Worm (Caenorhabditis elegans) whole organism, young adult: ENCODE results near the gene mdmh-35.

Experiments used
- atf-7 ChIP-seq: sonication (generic microtip); optimal IDR thresholded peaks from 2 replicates; lab custom pipeline; 2017; ENCODE audit warnings: mild to moderate bottlenecking, missing genetic modification characterization, missing compliant biosample characterization
- hsf-1 ChIP-seq: fragments of 200-800 bp; sonication (Bioruptor generic); IDR thresholded peaks from 2 replicates; pipeline ENCODE4 v1.3.6; 2022; ENCODE audit warnings: missing genetic modification reagents, missing genetic modification characterization, missing compliant biosample characterization

DNA sequence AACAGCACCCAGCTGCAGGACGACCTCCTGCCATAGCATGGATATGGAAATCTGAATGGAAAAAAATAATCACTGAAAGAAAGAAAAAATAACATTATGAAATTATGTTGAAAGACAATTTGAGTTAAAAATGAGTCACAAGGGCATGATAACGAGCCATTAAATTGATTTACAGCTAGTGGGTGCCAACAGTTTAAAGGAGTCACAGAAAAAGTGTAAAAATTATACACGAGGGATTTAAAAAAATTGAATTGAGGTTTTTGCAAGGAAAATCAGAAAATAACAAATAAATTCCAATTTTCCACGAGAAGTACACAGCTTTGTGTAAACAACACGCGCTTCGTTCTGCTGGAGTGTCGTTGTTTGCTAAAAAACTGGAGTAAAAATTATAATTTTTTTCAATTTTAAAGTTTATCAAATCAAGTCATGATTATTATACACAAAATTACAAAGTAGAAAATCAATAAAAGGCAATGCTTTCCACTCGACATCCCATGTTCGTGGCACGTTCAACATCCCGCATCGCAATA, 18.4 kb upstream of the mdmh-35 start, which contains the start of gene T01H3.3:
- TF ChIP-seq hsf-1 (no peak), atf-7 (tag; lab: Kevin White, UChicago) (no peak)
